Fruit fly (Drosophila melanogaster): ENCODE measurements around the gene CG7378.

DNA sequence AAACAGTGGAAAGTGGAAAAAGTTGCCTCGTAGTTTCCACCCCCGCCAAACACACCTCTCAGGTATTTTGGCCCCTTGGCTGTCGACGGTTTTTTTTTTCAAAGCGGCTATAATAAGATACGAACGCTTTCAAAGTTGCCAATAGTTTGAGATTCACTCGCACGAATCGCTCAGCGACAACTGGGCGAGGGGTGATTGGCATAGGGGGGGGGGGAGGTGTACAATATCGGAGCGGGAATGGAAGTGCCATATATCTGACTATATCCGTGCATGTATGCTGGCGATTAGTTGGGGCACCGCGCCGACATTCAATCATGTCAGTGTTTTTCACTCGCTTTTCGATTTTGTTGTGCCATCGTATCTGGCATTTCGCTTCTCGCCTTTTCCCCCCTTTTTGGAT, 4.9 kb downstream of the CG7378 start:
- no peak for TF ChIP-seq Sin3A (optimal IDR thresholded peaks at IDR 0.05)
- no peak for TF ChIP-seq ttk (optimal IDR thresholded peaks at IDR 0.05)
- TF ChIP-seq Myc (optimal IDR thresholded peaks at IDR 0.05) = no peak
- no peak for TF ChIP-seq psq (optimal IDR thresholded peaks at IDR 0.05)
- TF ChIP-seq h (optimal IDR thresholded peaks at IDR 0.05) = no peak
- TF ChIP-seq insv (optimal IDR thresholded peaks at IDR 0.05) = no peak
